Worm (Caenorhabditis elegans): Measurements from ENCODE around the gene F32D8.15.

Gene F32D8.15

ce11 chrV:10929511-10929910, 25.7 kb downstream of the F32D8.15 start, which contains the start of gene F58B4.3:
Gene F58B4.3 (plus strand): TSS chrV:10929811.
- TF ChIP-seq tbx-7 (tag; optimal IDR thresholded peaks at IDR 0.05), result no peak

- TF ChIP-seq fkh-10 (GFP tag; optimal IDR thresholded peaks at IDR 0.05) (no peak), ahr-1 (tag; optimal IDR thresholded peaks at IDR 0.05) (no peak)
Observed at ce11 chrV:10931189-10931588, 27.3 kb downstream of the F32D8.15 start, which contains the start of gene scvp-1. Gene scvp-1 (minus strand): TSS chrV:10931289.

- no peak for TF ChIP-seq gmeb-2 (tag; optimal IDR thresholded peaks at IDR 0.05)
- TF ChIP-seq elt-2 (tag; optimal IDR thresholded peaks at IDR 0.05), result peak; percentile 63
Observed at ce11 chrV:10932411-10932810, 28.6 kb downstream of the F32D8.15 start, which contains the start of gene F58B4.5. Gene F58B4.5 (plus strand): TSS chrV:10932693.

ce11 chrV:10936681-10937080, 32.8 kb downstream of the F32D8.15 start, which contains the start of gene F17C11.12:
Gene F17C11.12 (minus strand): TSS chrV:10936920.
- TF ChIP-seq elt-2 (tag; optimal IDR thresholded peaks at IDR 0.05), result peak; percentile 44
- TF ChIP-seq npax-4 (tag; optimal IDR thresholded peaks at IDR 0.05), result no peak

ce11 chrV:10937294-10937693, 33.4 kb downstream of the F32D8.15 start:
- no peak for TF ChIP-seq elt-2 (tag; optimal IDR thresholded peaks at IDR 0.05)
- no peak for TF ChIP-seq ceh-22 (tag; optimal IDR thresholded peaks at IDR 0.05)
- TF ChIP-seq sox-4 (tag; optimal IDR thresholded peaks at IDR 0.05), result no peak
- TF ChIP-seq fax-1 (tag; optimal IDR thresholded peaks at IDR 0.05), result no peak
- no peak for TF ChIP-seq pha-2 (tag; optimal IDR thresholded peaks at IDR 0.05)
- TF ChIP-seq ceh-19 (GFP tag; optimal IDR thresholded peaks at IDR 0.05), result no peak
- TF ChIP-seq sdc-2 (tag; optimal IDR thresholded peaks at IDR 0.05), result no peak
- no peak for TF ChIP-seq gmeb-2 (tag; optimal IDR thresholded peaks at IDR 0.05)
- no peak for TF ChIP-seq ref-2 (tag; optimal IDR thresholded peaks at IDR 0.05)
- no peak for TF ChIP-seq rnt-1 (tag; optimal IDR thresholded peaks at IDR 0.05)
- no peak for TF ChIP-seq tbx-7 (tag; optimal IDR thresholded peaks at IDR 0.05)
- TF ChIP-seq madf-2 (tag; optimal IDR thresholded peaks at IDR 0.05), result no peak
- no peak for TF ChIP-seq K02D7.2 (tag; optimal IDR thresholded peaks at IDR 0.05)

- TF ChIP-seq ttx-3 (tag; optimal IDR thresholded peaks at IDR 0.05) (no peak), tbx-7 (tag; optimal IDR thresholded peaks at IDR 0.05) (no peak), F13H6.1 (tag; optimal IDR thresholded peaks at IDR 0.05) (no peak), nfya-1 (tag; optimal IDR thresholded peaks at IDR 0.05) (no peak), K09A11.1 (tag; optimal IDR thresholded peaks at IDR 0.05; ENCODE audit: insufficient read depth) (no peak), hlh-6 (tag; optimal IDR thresholded peaks at IDR 0.05) (no peak), pha-2 (tag; optimal IDR thresholded peaks at IDR 0.05) (no peak)
Observed at ce11 chrV:10938739-10939138, 34.9 kb downstream of the F32D8.15 start, which contains the start of gene F17C11.11. Gene F17C11.11 (minus strand): TSS chrV:10938817.

ce11 chrV:10939990-10940570, 36.2 kb downstream of the F32D8.15 start:
- TF ChIP-seq lim-6 (tag; optimal IDR thresholded peaks at IDR 0.05), result no peak
- no peak for TF ChIP-seq ceh-6 (GFP tag; optimal IDR thresholded peaks at IDR 0.05)
- no peak for TF ChIP-seq hlh-30 (tag; optimal IDR thresholded peaks at IDR 0.05; ENCODE audit: insufficient read depth)
- no peak for TF ChIP-seq sox-2 (GFP tag; IDR thresholded peaks at IDR 0.05)
- TF ChIP-seq tbx-7 (tag; optimal IDR thresholded peaks at IDR 0.05), result no peak
- TF ChIP-seq ceh-22 (tag; optimal IDR thresholded peaks at IDR 0.05), result no peak
- TF ChIP-seq sox-4 (tag; optimal IDR thresholded peaks at IDR 0.05), result no peak
- TF ChIP-seq ceh-34 (tag; optimal IDR thresholded peaks at IDR 0.05), result no peak

- TF ChIP-seq pqm-1 (tag; optimal IDR thresholded peaks at IDR 0.05) (peak; percentile 49), unc-42 (tag; optimal IDR thresholded peaks at IDR 0.05) (peak; percentile 24), unc-55 (GFP tag; optimal IDR thresholded peaks at IDR 0.05) (peak; percentile 29), elt-2 (tag; optimal IDR thresholded peaks at IDR 0.05) (peak; percentile 71), K09A11.1 (tag; optimal IDR thresholded peaks at IDR 0.05; ENCODE audit: insufficient read depth) (no peak), ref-2 (tag; optimal IDR thresholded peaks at IDR 0.05) (peak; percentile 37), nfya-1 (tag; optimal IDR thresholded peaks at IDR 0.05) (peak; percentile 68), mec-3 (tag; optimal IDR thresholded peaks at IDR 0.05; ENCODE audit: borderline replicate concordance) (no peak)
Observed at ce11 chrV:10940571-10940991, 36.7 kb downstream of the F32D8.15 start.

Data from whole organism, late embryonic.